5 fruit fly cellular contexts compared by ENCODE assay signal in the genomic region with DNA sequence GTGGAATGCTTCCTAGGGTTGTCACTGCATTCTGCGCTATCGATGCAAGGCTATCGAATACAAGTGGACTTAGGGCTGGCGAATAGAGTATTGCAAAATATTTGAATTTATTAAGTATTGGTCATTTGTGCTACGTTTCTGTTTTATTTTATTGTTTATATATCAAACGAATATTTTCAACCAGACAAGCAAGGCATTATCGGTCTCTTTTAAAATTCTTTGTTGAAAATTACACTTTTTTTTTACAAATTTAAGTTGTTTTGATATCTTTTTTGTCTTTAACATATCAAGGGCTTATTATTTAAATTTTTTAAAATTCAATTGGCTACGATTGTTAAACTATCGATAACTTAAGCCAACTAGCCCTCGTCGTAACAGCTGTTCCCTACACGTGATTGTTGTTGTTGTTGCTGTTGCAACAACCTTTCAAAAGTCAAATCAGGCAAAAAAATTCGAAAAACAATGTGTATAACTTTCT.
TF ChIP-seq lines count a peak whose summit lies in the region.

TSS of gene Ype (minus strand) at position 45 of the 478 bp plus-strand sequence.
TSS of gene CG1662 (plus strand) at position 191 of the 478 bp plus-strand sequence.

TF ChIP-seq in whole organism, adult, 20 proteins besides CTCF, POLR2A, EP300 and RAD21 (continued from another document):
- TF ChIP-seq kay (GFP tag; lab: Kevin White, UChicago; ENCODE audit: borderline replicate concordance) (peak; percentile 89), CG12768 (GFP tag; optimal IDR thresholded peaks at IDR 0.05; lab: Kevin White, UChicago) (peak; percentile 47), CG14711 (tag; optimal IDR thresholded peaks at IDR 0.05; lab: Kevin White, UChicago) (peak; percentile 99)
TF ChIP-seq in whole organism, adult: peak in this region for 17.

TF ChIP-seq in whole organism, embryonic, 481 proteins besides CTCF, POLR2A, EP300 and RAD21 (continued from another document and continues in another):
- peak; percentile 45; the same call in 1 of the 2 replicates for TF ChIP-seq HLH3B (GFP tag; IDR thresholded peaks at IDR 0.05; lab: Robert Waterston, UW)
- TF ChIP-seq CG18476 (GFP tag; optimal IDR thresholded peaks at IDR 0.05; lab: Kevin White, UChicago), result peak; percentile 69
- peak; percentile 40 for TF ChIP-seq CG8290 (GFP tag; optimal IDR thresholded peaks at IDR 0.05; lab: Kevin White, UChicago)
- TF ChIP-seq CG8290 (tag; optimal IDR thresholded peaks at IDR 0.05; lab: Kevin White, UChicago), result peak; percentile 27 to 52
- peak; percentile 42 for TF ChIP-seq ssp (GFP tag; IDR thresholded peaks at IDR 0.05; lab: Robert Waterston, UW)
- TF ChIP-seq btn (GFP tag; optimal IDR thresholded peaks at IDR 0.05; lab: Kevin White, UChicago), result no peak
- TF ChIP-seq Hmr (GFP tag; optimal IDR thresholded peaks at IDR 0.05; lab: Kevin White, UChicago), result peak; percentile 67
- peak; percentile 88 for TF ChIP-seq nmo (GFP tag; optimal IDR thresholded peaks at IDR 0.05; lab: Kevin White, UChicago)
- no peak for TF ChIP-seq gcm2 (GFP tag; optimal IDR thresholded peaks at IDR 0.05; lab: Kevin White, UChicago)
- peak; percentile 39; the same call in 1 of the 2 replicates for TF ChIP-seq wdn (GFP tag; IDR thresholded peaks at IDR 0.05; lab: Robert Waterston, UW)
- TF ChIP-seq CG10209 (GFP tag; optimal IDR thresholded peaks at IDR 0.05; lab: Kevin White, UChicago), result peak; percentile 75
- TF ChIP-seq CG11093 (GFP tag; IDR thresholded peaks at IDR 0.05; lab: Robert Waterston, UW), result 0 out of 3 replicates have a peak, but pooled peaks have one; percentile 6
- peak; percentile 68 for TF ChIP-seq CG15514 (GFP tag; optimal IDR thresholded peaks at IDR 0.05; lab: Kevin White, UChicago)
- peak; percentile 2 for TF ChIP-seq Elba2 (GFP tag; optimal IDR thresholded peaks at IDR 0.05; lab: Kevin White, UChicago)
- TF ChIP-seq tup (GFP tag; optimal IDR thresholded peaks at IDR 0.05; lab: Kevin White, UChicago), result peak; percentile 55
- no peak for TF ChIP-seq Poxn (GFP tag; IDR thresholded peaks at IDR 0.05; lab: Robert Waterston, UW)
- TF ChIP-seq sd (tag; optimal IDR thresholded peaks at IDR 0.05; lab: Kevin White, UChicago), result peak; percentile 96
- peak; percentile 34 for TF ChIP-seq Dp (GFP tag; optimal IDR thresholded peaks at IDR 0.05; lab: Kevin White, UChicago)
- no peak for TF ChIP-seq Adf1 (GFP tag; IDR thresholded peaks at IDR 0.05; lab: Robert Waterston, UW)
- TF ChIP-seq CG7372 (GFP tag; IDR thresholded peaks at IDR 0.05; lab: Robert Waterston, UW), result peak; percentile 52; the same call in 1 of the 2 replicates
- peak; percentile 39 for TF ChIP-seq Mad (GFP tag; optimal IDR thresholded peaks at IDR 0.05; lab: Kevin White, UChicago)
- TF ChIP-seq GATAe (GFP tag; conservative IDR thresholded peaks at IDR 0.05; lab: Robert Waterston, UW), result no peak
- peak; percentile 32; the same call in 1 of the 2 replicates for TF ChIP-seq Drgx (GFP tag; IDR thresholded peaks at IDR 0.05; lab: Robert Waterston, UW)
- TF ChIP-seq luna (GFP tag; optimal IDR thresholded peaks at IDR 0.05; lab: Kevin White, UChicago), result peak; percentile 3
- TF ChIP-seq CG17359 (tag; optimal IDR thresholded peaks at IDR 0.05; lab: Kevin White, UChicago), result peak; percentile 64
- peak in 1 of 3 experiments; percentile 76 for TF ChIP-seq lola (GFP tag; optimal IDR thresholded peaks at IDR 0.05; lab: Kevin White, UChicago)
- no peak for TF ChIP-seq da (GFP tag; optimal IDR thresholded peaks at IDR 0.05; lab: Kevin White, UChicago)
- TF ChIP-seq CG31388 (GFP tag; optimal IDR thresholded peaks at IDR 0.05; lab: Kevin White, UChicago), result peak; percentile 7
- TF ChIP-seq CG18764 (GFP tag; optimal IDR thresholded peaks at IDR 0.05; lab: Kevin White, UChicago), result peak; percentile 37

TF ChIP-seq in whole organism, prepupa, 60 proteins besides CTCF, POLR2A, EP300 and RAD21 (continued from another document and continues in another):
- TF ChIP-seq fd59A (GFP tag; optimal IDR thresholded peaks at IDR 0.05; lab: Kevin White, UChicago), result peak; percentile 43
- TF ChIP-seq CG34406 (GFP tag; optimal IDR thresholded peaks at IDR 0.05; lab: Kevin White, UChicago), result peak; percentile 57
- peak; percentile 75 for TF ChIP-seq CG32006 (GFP tag; optimal IDR thresholded peaks at IDR 0.05; lab: Kevin White, UChicago)
- TF ChIP-seq OdsH (GFP tag; optimal IDR thresholded peaks at IDR 0.05; lab: Kevin White, UChicago), result peak; percentile 81
- TF ChIP-seq lz (GFP tag; optimal IDR thresholded peaks at IDR 0.05; lab: Kevin White, UChicago), result peak; percentile 78
- TF ChIP-seq Sox102F (GFP tag; optimal IDR thresholded peaks at IDR 0.05; lab: Kevin White, UChicago), result peak; percentile 67
- peak; percentile 52 for TF ChIP-seq Sox14 (GFP tag; optimal IDR thresholded peaks at IDR 0.05; lab: Kevin White, UChicago)
- TF ChIP-seq Met (GFP tag; optimal IDR thresholded peaks at IDR 0.05; lab: Kevin White, UChicago), result peak; percentile 65
- peak; percentile 81 for TF ChIP-seq pdm3 (GFP tag; optimal IDR thresholded peaks at IDR 0.05; lab: Kevin White, UChicago)
- TF ChIP-seq CG1621 (tag; optimal IDR thresholded peaks at IDR 0.05; lab: Kevin White, UChicago), result peak; percentile 38
- peak; percentile 58 for TF ChIP-seq CG15336 (GFP tag; IDR thresholded peaks at IDR 0.05; lab: Robert Waterston, UW)
- peak; percentile 66 for TF ChIP-seq Hr4 (GFP tag; optimal IDR thresholded peaks at IDR 0.05; lab: Kevin White, UChicago)
- TF ChIP-seq Ets21C (GFP tag; optimal IDR thresholded peaks at IDR 0.05; lab: Kevin White, UChicago), result peak; percentile 73
- peak; percentile 68; the same call in 2 of the 3 replicates for TF ChIP-seq eg (GFP tag; IDR thresholded peaks at IDR 0.05; lab: Robert Waterston, UW)
- TF ChIP-seq CG4318 (GFP tag; optimal IDR thresholded peaks at IDR 0.05; lab: Kevin White, UChicago), result peak; percentile 61
- TF ChIP-seq CG3032 (tag; optimal IDR thresholded peaks at IDR 0.05; lab: Kevin White, UChicago), result peak; percentile 76
- TF ChIP-seq CG31627 (GFP tag; optimal IDR thresholded peaks at IDR 0.05; lab: Kevin White, UChicago), result peak; percentile 78
- no peak for TF ChIP-seq CG9139 (GFP tag; optimal IDR thresholded peaks at IDR 0.05; lab: Kevin White, UChicago)
- peak; percentile 67 for TF ChIP-seq CG6792 (GFP tag; optimal IDR thresholded peaks at IDR 0.05; lab: Kevin White, UChicago)
- TF ChIP-seq CG6808 (GFP tag; optimal IDR thresholded peaks at IDR 0.05; lab: Kevin White, UChicago), result peak; percentile 55
- TF ChIP-seq CG7368 (GFP tag; optimal IDR thresholded peaks at IDR 0.05; lab: Kevin White, UChicago), result peak; percentile 34
- peak; percentile 71 for TF ChIP-seq topi (GFP tag; optimal IDR thresholded peaks at IDR 0.05; lab: Kevin White, UChicago)
- 0 out of 3 replicates have a peak, but pooled peaks have one; percentile 31 for TF ChIP-seq CG6163 (GFP tag; IDR thresholded peaks at IDR 0.05; lab: Robert Waterston, UW)
- peak; percentile 81 for TF ChIP-seq esn (GFP tag; optimal IDR thresholded peaks at IDR 0.05; lab: Kevin White, UChicago)
- peak; percentile 41 for TF ChIP-seq Lpt (GFP tag; optimal IDR thresholded peaks at IDR 0.05; lab: Kevin White, UChicago)
- no peak; the same call in 1 of the 2 replicates for TF ChIP-seq CG11294 (GFP tag; IDR thresholded peaks at IDR 0.05; lab: Robert Waterston, UW)
- peak; percentile 69 for TF ChIP-seq CG3919 (GFP tag; optimal IDR thresholded peaks at IDR 0.05; lab: Kevin White, UChicago)
- peak; percentile 57 for TF ChIP-seq CG8632 (GFP tag; optimal IDR thresholded peaks at IDR 0.05; lab: Kevin White, UChicago)
- TF ChIP-seq dac (GFP tag; optimal IDR thresholded peaks at IDR 0.05; lab: Kevin White, UChicago), result peak; percentile 29
- no peak for TF ChIP-seq CG16779 (tag; optimal IDR thresholded peaks at IDR 0.05; lab: Kevin White, UChicago)
- peak; percentile 13 for TF ChIP-seq Eip93F (GFP tag; optimal IDR thresholded peaks at IDR 0.05; lab: Kevin White, UChicago)

TF ChIP-seq in whole organism, pupa, 21 proteins besides CTCF, POLR2A, EP300 and RAD21 (continued from another document):
- TF ChIP-seq CG8301 (tag; optimal IDR thresholded peaks at IDR 0.05; lab: Kevin White, UChicago), result peak; percentile 43

TF ChIP-seq in whole organism, wandering third instar larva, 38 proteins besides CTCF, POLR2A, EP300 and RAD21 (continued from another document):
- peak; percentile 77 for TF ChIP-seq dmrt93B (GFP tag; optimal IDR thresholded peaks at IDR 0.05; lab: Kevin White, UChicago)
- peak; percentile 80 for TF ChIP-seq tai (GFP tag; optimal IDR thresholded peaks at IDR 0.05; lab: Kevin White, UChicago)
- peak; percentile 73 for TF ChIP-seq rgr (GFP tag; optimal IDR thresholded peaks at IDR 0.05; lab: Kevin White, UChicago)
- TF ChIP-seq brk (GFP tag; optimal IDR thresholded peaks at IDR 0.05; lab: Kevin White, UChicago), result peak; percentile 61
- TF ChIP-seq N (GFP tag; optimal IDR thresholded peaks at IDR 0.05; lab: Kevin White, UChicago), result no peak
- peak; percentile 6 for TF ChIP-seq dsf (GFP tag; optimal IDR thresholded peaks at IDR 0.05; lab: Kevin White, UChicago; ENCODE audit: borderline replicate concordance)
- TF ChIP-seq dl (GFP tag; optimal IDR thresholded peaks at IDR 0.05; lab: Kevin White, UChicago; ENCODE audit: insufficient read depth in 1 of 2, partially characterized antibody in 2 of 2), result no peak
- TF ChIP-seq woc (GFP tag; optimal IDR thresholded peaks at IDR 0.05; lab: Kevin White, UChicago), result peak; percentile 87
- TF ChIP-seq Myc (optimal IDR thresholded peaks at IDR 0.05; lab: Kevin White, UChicago), result peak; percentile 34
- TF ChIP-seq Rel (GFP tag; optimal IDR thresholded peaks at IDR 0.05; lab: Kevin White, UChicago), result no peak
- no peak for TF ChIP-seq Rel (tag; optimal IDR thresholded peaks at IDR 0.05; lab: Kevin White, UChicago)
- peak; percentile 62 for TF ChIP-seq psq (GFP tag; optimal IDR thresholded peaks at IDR 0.05; lab: Kevin White, UChicago)
- TF ChIP-seq OdsH (GFP tag; optimal IDR thresholded peaks at IDR 0.05; lab: Kevin White, UChicago), result peak; percentile 69
- TF ChIP-seq ey (GFP tag; optimal IDR thresholded peaks at IDR 0.05; lab: Kevin White, UChicago), result peak; percentile 74
- peak; percentile 65 for TF ChIP-seq Jra (GFP tag; optimal IDR thresholded peaks at IDR 0.05; lab: Kevin White, UChicago)
- TF ChIP-seq h (GFP tag; optimal IDR thresholded peaks at IDR 0.05; lab: Kevin White, UChicago), result peak; percentile 78
- TF ChIP-seq CG9705 (GFP tag; optimal IDR thresholded peaks at IDR 0.05; lab: Kevin White, UChicago), result peak; percentile 76
- no peak for TF ChIP-seq Vsx2 (GFP tag; optimal IDR thresholded peaks at IDR 0.05; lab: Kevin White, UChicago; ENCODE audit: partially characterized antibody)
